Fruit fly (Drosophila melanogaster): ENCODE data around the gene CG14100.

- TF ChIP-seq CG34406 (GFP tag; optimal IDR thresholded peaks at IDR 0.05) (no peak), CG1621 (tag; optimal IDR thresholded peaks at IDR 0.05) (no peak), Sox14 (GFP tag; optimal IDR thresholded peaks at IDR 0.05) (no peak), CG8632 (GFP tag; optimal IDR thresholded peaks at IDR 0.05) (no peak), topi (GFP tag; optimal IDR thresholded peaks at IDR 0.05) (no peak), Hr39 (GFP tag; optimal IDR thresholded peaks at IDR 0.05) (no peak), esn (GFP tag; optimal IDR thresholded peaks at IDR 0.05) (no peak)
Observed at dm6 chr3L:19566127-19566526, 24.2 kb downstream of the CG14100 start.

Data from whole organism, prepupa.